Worm (Caenorhabditis elegans): ENCODE data around the gene col-75.

DNA sequence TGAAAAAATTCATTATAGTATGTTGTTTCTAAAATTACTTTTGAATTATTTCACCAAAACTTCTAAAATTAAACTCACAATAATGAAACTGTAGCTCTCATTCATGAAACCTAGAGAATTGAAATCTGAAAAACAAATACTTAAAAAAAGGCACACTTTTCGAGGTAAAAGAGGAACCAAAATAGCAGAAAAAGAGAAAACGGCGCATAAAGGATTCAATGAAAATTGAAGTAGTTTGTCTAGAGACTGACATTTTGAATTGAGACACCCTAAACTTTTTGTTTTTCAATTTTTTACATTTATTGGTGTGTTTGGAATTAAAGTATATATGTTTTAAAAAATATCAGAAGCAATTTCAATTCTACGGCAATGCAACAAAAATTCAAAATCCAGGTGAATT lies 44.9 kb downstream of the col-75 start, which contains the start of gene dgk-5:
- TF ChIP-seq pax-3 (tag; optimal IDR thresholded peaks at IDR 0.05) (no peak), rnt-1 (tag; optimal IDR thresholded peaks at IDR 0.05) (no peak), C04F5.9 (tag; optimal IDR thresholded peaks at IDR 0.05) (no peak), nhr-28 (tag; optimal IDR thresholded peaks at IDR 0.05) (no peak), nhr-12 (tag; optimal IDR thresholded peaks at IDR 0.05) (no peak), ztf-11 (tag; optimal IDR thresholded peaks at IDR 0.05) (no peak), tbx-2 (tag; optimal IDR thresholded peaks at IDR 0.05) (no peak), lir-3 (tag; optimal IDR thresholded peaks at IDR 0.05; ENCODE audit: poor library complexity) (no peak), elt-3 (tag; optimal IDR thresholded peaks at IDR 0.05) (no peak), nhr-71 (tag; optimal IDR thresholded peaks at IDR 0.05) (no peak), jun-1 (tag; optimal IDR thresholded peaks at IDR 0.05) (no peak), nhr-77 (tag; optimal IDR thresholded peaks at IDR 0.05) (no peak), sptf-1 (tag; optimal IDR thresholded peaks at IDR 0.05) (no peak)
